Worm (Caenorhabditis elegans): Measurements from ENCODE around the gene Y45F3A.1.

DNA sequence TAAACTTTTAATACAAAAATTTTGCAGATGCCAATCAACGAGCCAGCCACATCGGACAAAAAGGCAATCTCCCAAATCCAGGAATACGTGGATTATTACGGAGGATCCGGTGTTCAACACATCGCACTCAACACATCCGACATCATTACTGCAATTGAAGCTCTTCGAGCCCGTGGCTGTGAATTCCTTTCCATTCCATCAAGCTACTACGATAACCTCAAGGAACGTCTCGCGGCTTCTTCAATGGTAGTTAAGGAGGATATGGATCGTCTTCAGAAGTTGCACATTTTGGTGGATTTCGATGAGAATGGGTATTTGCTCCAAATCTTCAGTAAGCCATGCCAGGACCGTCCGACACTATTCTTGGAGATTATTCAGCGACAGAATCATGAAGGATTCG is 24.7 kb downstream of the Y45F3A.1 start:
- TF ChIP-seq flt-1 (GFP tag; IDR thresholded peaks at IDR 0.05) (no peak), ztf-29 (GFP tag; IDR thresholded peaks at IDR 0.05) (no peak), tab-1 (GFP tag; IDR thresholded peaks at IDR 0.05) (no peak), ref-1 (GFP tag; conservative IDR thresholded peaks at IDR 0.05) (no peak), klf-2 (GFP tag; conservative IDR thresholded peaks at IDR 0.05) (no peak)

Measured in whole organism, midembryonic.